Fruit fly (Drosophila melanogaster) whole organism, embryonic: ENCODE data around the gene BuGZ.

Experiments
- Ada2b ChIP-seq: fragments of 200-800 bp; sonication (Bioruptor generic); IDR thresholded peaks from 2 replicates; pipeline ENCODE4 v1.3.6; 2022; ENCODE audit warnings: missing biosample characterization, missing genetic modification characterization
- Aef1 ChIP-seq: fragments of 200-800 bp; sonication (Bioruptor generic); IDR thresholded peaks from 3 replicates; pipeline ENCODE4 v1.3.6; 2022; ENCODE audit warnings: missing biosample characterization, missing genetic modification characterization
- CG10959 ChIP-seq: fragments of 200-800 bp; sonication (Bioruptor generic); IDR thresholded peaks from 2 replicates; pipeline ENCODE4 v1.3.6; 2022; ENCODE audit warnings: missing biosample characterization, missing genetic modification characterization
- CG12155 ChIP-seq: fragments of 200-800 bp; sonication (Bioruptor generic); optimal IDR thresholded peaks from 3 replicates; lab custom pipeline; 2016; ENCODE audit warnings: missing biosample characterization, missing genetic modification characterization
- CG1233 ChIP-seq: fragments of 200-800 bp; sonication (Bioruptor generic); optimal IDR thresholded peaks from 4 replicates; lab custom pipeline; 2018; ENCODE audit warnings: missing biosample characterization, mild to moderate bottlenecking, missing genetic modification characterization
- CG15514 ChIP-seq: fragments of 200-800 bp; sonication (Bioruptor generic); optimal IDR thresholded peaks from 3 replicates; lab custom pipeline; 2017; ENCODE audit warnings: missing biosample characterization, missing genetic modification characterization, mild to moderate bottlenecking, moderate library complexity, missing genetic modification reagents
- CG17385 ChIP-seq: fragments of 200-800 bp; sonication (Bioruptor generic); optimal IDR thresholded peaks from 3 replicates; lab custom pipeline; 2018; ENCODE audit warnings: missing biosample characterization, mild to moderate bottlenecking, missing genetic modification characterization
- CG2678 ChIP-seq: fragments of 200-800 bp; sonication (Bioruptor generic); optimal IDR thresholded peaks from 3 replicates; lab custom pipeline; 2019; ENCODE audit warnings: missing biosample characterization, mild to moderate bottlenecking, missing genetic modification characterization, moderate library complexity
- CG2889 ChIP-seq: fragments of 200-800 bp; sonication (Bioruptor generic); IDR thresholded peaks from 3 replicates; pipeline ENCODE4 v1.3.6; 2022; ENCODE audit warnings: missing biosample characterization, missing genetic modification characterization
- CG3163 ChIP-seq: fragments of 200-800 bp; sonication (Bioruptor generic); optimal IDR thresholded peaks from 3 replicates; lab custom pipeline; 2016; ENCODE audit warnings: missing biosample characterization, missing genetic modification characterization
- CG3281 ChIP-seq: fragments of 200-800 bp; sonication (Bioruptor generic); optimal IDR thresholded peaks from 3 replicates; lab custom pipeline; 2017; ENCODE audit warnings: missing biosample characterization, mild to moderate bottlenecking, missing genetic modification characterization
- CG3995 ChIP-seq: fragments of 200-800 bp; sonication (Bioruptor generic); optimal IDR thresholded peaks from 3 replicates; lab custom pipeline; 2016; ENCODE audit warnings: missing biosample characterization, missing genetic modification characterization
- CG4360 ChIP-seq: fragments of 200-800 bp; sonication (Bioruptor generic); IDR thresholded peaks from 2 replicates; pipeline ENCODE4 v1.3.6; 2022; ENCODE audit warnings: missing biosample characterization, missing genetic modification characterization
- CG4617 ChIP-seq: fragments of 200-800 bp; sonication (Bioruptor generic); optimal IDR thresholded peaks from 3 replicates; lab custom pipeline; 2016; ENCODE audit warnings: missing biosample characterization, missing genetic modification characterization, borderline replicate concordance
- CG6683 ChIP-seq: fragments of 200-800 bp; sonication (Bioruptor generic); optimal IDR thresholded peaks from 2 replicates; lab custom pipeline; 2017; ENCODE audit warnings: missing biosample characterization, mild to moderate bottlenecking, missing genetic modification characterization, missing genetic modification reagents
- CG8388 ChIP-seq: fragments of 200-800 bp; sonication (Bioruptor generic); optimal IDR thresholded peaks from 2 replicates; lab custom pipeline; 2019; ENCODE audit warnings: missing biosample characterization, mild to moderate bottlenecking, missing genetic modification characterization, moderate library complexity
- CG8765 ChIP-seq: fragments of 200-800 bp; sonication (Bioruptor generic); IDR thresholded peaks from 2 replicates; pipeline ENCODE4 v1.3.6; 2022; ENCODE audit warnings: missing biosample characterization, missing genetic modification characterization
- CG9437 ChIP-seq: fragments of 200-800 bp; sonication (Bioruptor generic); optimal IDR thresholded peaks from 2 replicates; lab custom pipeline; 2018; ENCODE audit warnings: missing biosample characterization, mild to moderate bottlenecking, missing genetic modification characterization
- CTCF ChIP-seq: fragments of 200-800 bp; sonication (Bioruptor generic); optimal IDR thresholded peaks from 2 replicates; lab custom pipeline; 2017; ENCODE audit warnings: missing biosample characterization, mild to moderate bottlenecking, missing genetic modification characterization, moderate library complexity
- Deaf1 ChIP-seq: fragments of 200-800 bp; optimal IDR thresholded peaks from 3 replicates; lab custom pipeline; 2019; ENCODE audit warnings: missing biosample characterization, mild to moderate bottlenecking, missing genetic modification characterization, moderate library complexity
- Doc3 ChIP-seq: fragments of 200-800 bp; sonication (Bioruptor generic); IDR thresholded peaks from 3 replicates; pipeline ENCODE4 v1.3.6; 2022; ENCODE audit warnings: missing biosample characterization, missing genetic modification characterization; ENCODE audit not compliant: partially characterized antibody
- Ets65A ChIP-seq: fragments of 200-800 bp; sonication (Bioruptor generic); peaks from one replicate; lab custom pipeline; 2016; ENCODE audit warnings: missing biosample characterization, missing genetic modification characterization
- HLH4C ChIP-seq: fragments of 200-800 bp; sonication (Bioruptor generic); IDR thresholded peaks from 3 replicates; pipeline ENCODE4 v1.3.6; 2022; ENCODE audit warnings: missing biosample characterization, missing genetic modification characterization; ENCODE audit not compliant: partially characterized antibody
- Hand ChIP-seq: fragments of 200-800 bp; sonication (Bioruptor generic); optimal IDR thresholded peaks from 2 replicates; lab custom pipeline; 2017; ENCODE audit warnings: mild to moderate bottlenecking, missing biosample characterization, missing genetic modification reagents, missing genetic modification characterization
- HmgZ ChIP-seq: fragments of 200-800 bp; sonication (Bioruptor generic); optimal IDR thresholded peaks from 2 replicates; lab custom pipeline; 2018; ENCODE audit warnings: missing biosample characterization, mild to moderate bottlenecking, missing genetic modification characterization
- Jarid2 ChIP-seq: fragments of 200-800 bp; sonication (Bioruptor generic); optimal IDR thresholded peaks from 3 replicates; lab custom pipeline; 2017; ENCODE audit warnings: mild to moderate bottlenecking, missing biosample characterization, missing genetic modification reagents, missing genetic modification characterization
- Nf-YB ChIP-seq: fragments of 200-800 bp; sonication (Bioruptor generic); optimal IDR thresholded peaks from 3 replicates; lab custom pipeline; 2019; ENCODE audit warnings: missing biosample characterization, mild to moderate bottlenecking, missing genetic modification characterization, moderate library complexity
- Optix ChIP-seq: fragments of 200-800 bp; sonication (Bioruptor generic); IDR thresholded peaks from 3 replicates; pipeline ENCODE4 v1.3.6; 2022; ENCODE audit warnings: missing biosample characterization, missing genetic modification characterization
- Pdp1 ChIP-seq, 2 experiments: fragments of 200-800 bp; sonication (Bioruptor generic); optimal IDR thresholded peaks; 3 replicates each; lab custom pipeline; 2016; ENCODE audit warnings: missing biosample characterization in 2 of 2, missing genetic modification characterization in 2 of 2, mild to moderate bottlenecking in 1 of 2, moderate library complexity in 1 of 2
- Side ChIP-seq: fragments of 200-800 bp; sonication (Bioruptor generic); optimal IDR thresholded peaks from 2 replicates; lab custom pipeline; 2016; ENCODE audit warnings: missing biosample characterization, missing genetic modification characterization
- Sry-β ChIP-seq: fragments of 200-800 bp; sonication (Bioruptor generic); optimal IDR thresholded peaks from 2 replicates; lab custom pipeline; 2018; ENCODE audit warnings: missing biosample characterization, mild to moderate bottlenecking, missing genetic modification characterization, moderate library complexity
- Tbp ChIP-seq: fragments of >200 bp; optimal IDR thresholded peaks from 2 replicates; lab custom pipeline; 2018; ENCODE audit warnings: missing biosample characterization, missing genetic modification characterization
- amos ChIP-seq: fragments of 200-800 bp; sonication (Bioruptor generic); IDR thresholded peaks from 2 replicates; pipeline ENCODE4 v1.3.6; 2022; ENCODE audit warnings: missing biosample characterization, missing genetic modification characterization; ENCODE audit not compliant: partially characterized antibody
- ci ChIP-seq: fragments of 200-800 bp; sonication (Bioruptor generic); IDR thresholded peaks from 3 replicates; pipeline ENCODE4 v1.3.6; 2022; ENCODE audit warnings: missing biosample characterization, missing genetic modification characterization
- corto ChIP-seq: fragments of 200-800 bp; sonication (Bioruptor generic); optimal IDR thresholded peaks from 2 replicates; lab custom pipeline; 2016; ENCODE audit warnings: missing biosample characterization, mild to moderate bottlenecking, missing genetic modification characterization, moderate library complexity
- cwo ChIP-seq: fragments of 200-800 bp; sonication (Bioruptor generic); optimal IDR thresholded peaks from 3 replicates; lab custom pipeline; 2017; ENCODE audit warnings: missing biosample characterization, missing genetic modification characterization, mild to moderate bottlenecking, moderate library complexity, missing genetic modification reagents
- ems ChIP-seq: fragments of 200-800 bp; sonication (Bioruptor generic); optimal IDR thresholded peaks from 3 replicates; lab custom pipeline; 2016; ENCODE audit warnings: missing biosample characterization, missing genetic modification characterization
- grn ChIP-seq: fragments of 200-800 bp; sonication (Bioruptor generic); optimal IDR thresholded peaks from 3 replicates; lab custom pipeline; 2017; ENCODE audit warnings: missing biosample characterization, missing genetic modification characterization
- hbn ChIP-seq: fragments of 200-800 bp; sonication (Bioruptor generic); IDR thresholded peaks from 2 replicates; pipeline ENCODE4 v1.3.6; 2022; ENCODE audit warnings: missing biosample characterization, missing genetic modification characterization; ENCODE audit not compliant: partially characterized antibody
- insv ChIP-seq, 2 experiments: fragments of 200-800 bp; sonication (Bioruptor generic); optimal IDR thresholded peaks; 3 replicates each; lab custom pipeline; 2016 to 2018; ENCODE audit warnings: missing biosample characterization in 2 of 2, missing genetic modification characterization in 2 of 2
- mirr ChIP-seq: fragments of 200-800 bp; sonication (Bioruptor generic); optimal IDR thresholded peaks from 3 replicates; lab custom pipeline; 2018; ENCODE audit warnings: missing biosample characterization, mild to moderate bottlenecking, missing genetic modification characterization
- p53 ChIP-seq: fragments of 200-800 bp; sonication (Bioruptor generic); optimal IDR thresholded peaks from 2 replicates; lab custom pipeline; 2016; ENCODE audit warnings: missing biosample characterization, missing genetic modification characterization
- sens ChIP-seq: fragments of 200-800 bp; sonication (Bioruptor generic); peaks from one replicate; lab custom pipeline; 2016; ENCODE audit warnings: missing biosample characterization, missing genetic modification characterization
- sisA ChIP-seq: fragments of 200-800 bp; sonication (Bioruptor generic); IDR thresholded peaks from 2 replicates; pipeline ENCODE4 v1.3.6; 2022; ENCODE audit warnings: missing biosample characterization, missing genetic modification characterization
- tio ChIP-seq: fragments of 200-800 bp; sonication (Bioruptor generic); optimal IDR thresholded peaks from 2 replicates; lab custom pipeline; 2017; ENCODE audit warnings: missing biosample characterization, missing genetic modification characterization, inconsistent platforms
- toy ChIP-seq: fragments of 200-800 bp; sonication (Bioruptor generic); IDR thresholded peaks from 2 replicates; pipeline ENCODE4 v1.3.6; 2022; ENCODE audit warnings: missing biosample characterization, missing genetic modification characterization
- vvl ChIP-seq: fragments of 200-800 bp; sonication (Bioruptor generic); IDR thresholded peaks from 2 replicates; pipeline ENCODE4 v1.3.6; 2022; ENCODE audit warnings: missing biosample characterization, missing genetic modification characterization
- wek ChIP-seq: fragments of 200-800 bp; sonication (Bioruptor generic); optimal IDR thresholded peaks from 3 replicates; lab custom pipeline; 2018; ENCODE audit warnings: missing biosample characterization, mild to moderate bottlenecking, missing genetic modification characterization, moderate library complexity
- z ChIP-seq: fragments of 200-800 bp; sonication (Bioruptor generic); IDR thresholded peaks from 3 replicates; pipeline ENCODE4 v1.3.6; 2022; ENCODE audit warnings: missing biosample characterization, missing genetic modification characterization
- zfh1 ChIP-seq: fragments of 200-800 bp; sonication (Bioruptor generic); IDR thresholded peaks from 3 replicates; pipeline ENCODE4 v1.3.6; 2022; ENCODE audit warnings: missing biosample characterization, missing genetic modification characterization

The BuGZ gene

DNA sequence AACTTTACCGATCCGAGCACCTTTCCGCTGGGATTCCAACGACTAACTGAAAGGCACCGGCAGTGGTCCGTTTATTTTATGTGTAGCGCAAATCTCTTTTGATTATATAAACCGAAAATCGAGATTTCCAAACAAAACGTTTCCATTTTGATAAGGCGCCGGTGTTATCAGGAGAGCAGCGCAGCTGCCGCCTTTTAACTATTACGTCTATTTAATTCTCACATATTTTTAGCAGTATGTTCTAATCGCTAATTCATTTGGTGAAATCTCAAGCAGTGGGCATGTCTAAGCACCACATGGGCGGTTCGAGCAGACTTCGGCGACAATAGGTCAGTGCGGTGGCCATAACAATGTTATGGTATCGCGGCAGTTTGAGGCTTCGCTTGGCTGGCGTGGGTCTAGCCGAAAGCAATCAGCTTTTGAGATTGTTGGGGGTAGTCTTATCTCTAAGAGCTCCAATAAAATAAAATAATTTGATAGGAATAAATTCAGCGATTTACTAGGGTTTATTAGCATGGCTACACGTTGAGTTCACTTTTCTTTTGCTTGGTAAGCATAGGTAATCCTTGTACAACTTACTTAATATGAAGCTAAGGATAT is 47.6 kb downstream of the BuGZ start, which contains the start of gene Cyt-b5-r (continued):
- no peak for TF ChIP-seq ems (GFP tag; lab: Kevin White, UChicago)
- TF ChIP-seq sens = peak; percentile 18
- no peak for TF ChIP-seq toy
- TF ChIP-seq HLH4C = no peak
- TF ChIP-seq Optix (GFP tag; lab: Robert Waterston, UW) = no peak
- no peak for TF ChIP-seq Sry-β (GFP tag; lab: Kevin White, UChicago)
- TF ChIP-seq CG2889 (GFP tag; lab: Robert Waterston, UW) = no peak
- TF ChIP-seq CG8765 = no peak
- TF ChIP-seq CG17385 (GFP tag; lab: Kevin White, UChicago) = peak; percentile 26
- no peak for TF ChIP-seq CG10959 (GFP tag; lab: Robert Waterston, UW)
- TF ChIP-seq CG6683 (GFP tag; lab: Kevin White, UChicago) = no peak
- no peak for TF ChIP-seq wek
- TF ChIP-seq CG1233 (GFP tag; lab: Kevin White, UChicago) = peak; percentile 55
- TF ChIP-seq grn (GFP tag; lab: Kevin White, UChicago) = peak; percentile 62
- TF ChIP-seq zfh1 (GFP tag; lab: Robert Waterston, UW) = no peak
- peak; percentile 31 for TF ChIP-seq CG2678 (tag; lab: Kevin White, UChicago)
- no peak for TF ChIP-seq tio (GFP tag; lab: Kevin White, UChicago)
- TF ChIP-seq cwo (GFP tag; lab: Kevin White, UChicago) = peak; percentile 83
- peak; percentile 33 for TF ChIP-seq HmgZ (tag; lab: Kevin White, UChicago)
- TF ChIP-seq CG3281 (GFP tag; lab: Kevin White, UChicago) = peak; percentile 1
- TF ChIP-seq CG8388 = no peak
- no peak for TF ChIP-seq insv (GFP tag; optimal IDR thresholded peaks at IDR 0.05; lab: Kevin White, UChicago)
- TF ChIP-seq CG4360 (GFP tag; lab: Robert Waterston, UW) = no peak
- peak; percentile 66 for TF ChIP-seq Ets65A
- no peak for TF ChIP-seq CG4617 (GFP tag; lab: Kevin White, UChicago)
- TF ChIP-seq corto = no peak
- peak; percentile 26 for TF ChIP-seq Hand (GFP tag; lab: Kevin White, UChicago)
- no peak for TF ChIP-seq ci (GFP tag; lab: Robert Waterston, UW)
- TF ChIP-seq, all 482 proteins: peak for 25

DNA sequence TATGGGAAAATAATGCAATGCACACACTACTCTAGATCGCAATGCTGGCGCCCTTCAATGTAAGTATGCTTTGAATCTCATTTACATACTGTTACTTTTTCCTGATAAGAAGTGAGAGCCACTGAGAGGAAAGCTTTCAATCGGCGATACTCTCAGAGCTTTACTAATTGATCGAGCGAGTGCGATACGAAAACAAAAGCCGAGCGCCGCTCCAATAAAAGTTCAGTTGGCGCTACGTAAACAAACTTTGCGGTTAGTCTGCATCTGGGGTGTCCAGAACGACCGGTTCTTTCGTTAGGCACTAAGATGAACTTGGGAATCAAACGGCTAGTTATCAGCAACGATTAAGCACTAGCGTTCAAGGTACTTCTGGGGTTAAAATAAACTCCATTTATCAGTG is 48.1 kb downstream of the BuGZ start, which contains the start of gene CG17928:
Gene CG17928 (plus strand): TSS at position 224 of the 400 bp plus-strand sequence.
- TF ChIP-seq Pdp1 (GFP tag; optimal IDR thresholded peaks at IDR 0.05; lab: Kevin White, UChicago) (no peak), grn (GFP tag; lab: Kevin White, UChicago) (peak; percentile 47), mirr (GFP tag; lab: Kevin White, UChicago) (peak; percentile 21), amos (GFP tag; lab: Robert Waterston, UW) (peak; percentile 9; the same call in 1 of the 2 replicates), p53 (no peak), Deaf1 (tag; lab: Kevin White, UChicago) (peak; percentile 92), hbn (0 out of 2 replicates have a peak, but pooled peaks have one; percentile 13), vvl (GFP tag; lab: Robert Waterston, UW) (peak; percentile 72), Aef1 (GFP tag; lab: Robert Waterston, UW) (no peak), insv (GFP tag; optimal IDR thresholded peaks at IDR 0.05; lab: Kevin White, UChicago) (no peak), Doc3 (GFP tag; lab: Robert Waterston, UW) (no peak), z (GFP tag; lab: Robert Waterston, UW) (no peak), CG3163 (GFP tag; lab: Kevin White, UChicago) (no peak), Nf-YB (GFP tag; lab: Kevin White, UChicago) (no peak), Side (GFP tag; lab: Kevin White, UChicago) (no peak), CG9437 (peak; percentile 70), Ada2b (GFP tag; lab: Robert Waterston, UW) (no peak), CG15514 (GFP tag; lab: Kevin White, UChicago) (peak; percentile 3), sisA (GFP tag; lab: Robert Waterston, UW) (no peak), CG4617 (GFP tag; lab: Kevin White, UChicago) (no peak), CTCF (peak; percentile 9), CG12155 (GFP tag; lab: Kevin White, UChicago) (peak; percentile 10), CG3995 (GFP tag; lab: Kevin White, UChicago) (peak; percentile 71), Tbp (GFP tag; lab: Kevin White, UChicago) (no peak), Jarid2 (GFP tag; lab: Kevin White, UChicago) (peak; percentile 67)
